Fruit fly (Drosophila melanogaster) whole organism, wandering third instar larva: Measurements from ENCODE around the gene CG7231.

Experiments used
- CG9705 ChIP-seq: fragments of 200-800 bp; sonication (Bioruptor generic); optimal IDR thresholded peaks from 2 replicates; lab custom pipeline; 2018; ENCODE audit warnings: missing biosample characterization, mild to moderate bottlenecking, missing genetic modification characterization
- CrebA ChIP-seq: fragments of 200-800 bp; sonication (Bioruptor generic); optimal IDR thresholded peaks from 2 replicates; lab custom pipeline; 2016; ENCODE audit warnings: missing biosample characterization, mild to moderate bottlenecking, missing genetic modification characterization, borderline replicate concordance
- Dfd ChIP-seq: fragments of >200 bp; optimal IDR thresholded peaks from 2 replicates; lab custom pipeline; 2017; ENCODE audit warnings: missing biosample characterization, missing genetic modification characterization
- HLH106 ChIP-seq: fragments of 200-800 bp; optimal IDR thresholded peaks from 3 replicates; lab custom pipeline; 2019; ENCODE audit warnings: missing biosample characterization, mild to moderate bottlenecking, missing genetic modification characterization, moderate library complexity
- Hr78 ChIP-seq: fragments of >200 bp; optimal IDR thresholded peaks from 2 replicates; lab custom pipeline; 2017; ENCODE audit warnings: missing biosample characterization, missing genetic modification characterization
- N ChIP-seq: fragments of >200 bp; optimal IDR thresholded peaks from 2 replicates; lab custom pipeline; 2018; ENCODE audit warnings: missing biosample characterization, missing external identifiers, missing genetic modification characterization
- OdsH ChIP-seq: fragments of 200-800 bp; sonication (Bioruptor generic); optimal IDR thresholded peaks from 2 replicates; lab custom pipeline; 2016; ENCODE audit warnings: missing biosample characterization, mild to moderate bottlenecking, missing genetic modification characterization
- br ChIP-seq: fragments of 200-800 bp; sonication (Bioruptor generic); optimal IDR thresholded peaks from 2 replicates; lab custom pipeline; 2016; ENCODE audit warnings: missing biosample characterization, missing genetic modification characterization
- foxo ChIP-seq, 2 experiments: fragments of 200-800 bp; sonication (Bioruptor generic); optimal IDR thresholded peaks; 2 replicates in 1 of 2; 3 replicates in 1 of 2; lab custom pipeline; 2016 to 2017; ENCODE audit warnings: missing biosample characterization in 2 of 2, missing genetic modification characterization in 2 of 2

DNA sequence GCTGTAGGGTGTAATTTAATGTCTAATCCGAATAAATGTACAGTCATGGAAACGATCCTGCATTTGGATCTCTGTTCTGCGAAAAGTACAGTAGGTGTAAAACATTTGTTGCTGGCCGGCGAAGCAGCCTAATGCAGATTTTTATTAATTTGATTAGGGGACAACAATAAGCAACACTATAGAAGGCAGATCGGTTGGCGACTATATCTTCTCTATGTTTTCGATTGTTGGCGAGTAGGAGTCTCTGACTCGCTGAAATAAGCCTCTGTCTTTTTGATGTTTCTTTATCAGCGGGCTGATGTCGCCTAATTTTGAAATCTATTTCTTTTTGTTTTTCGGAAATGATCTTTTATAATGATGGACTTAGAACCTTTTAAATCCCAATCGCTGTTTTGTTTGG, 46.4 kb downstream of the CG7231 start:
- no peak for TF ChIP-seq Hr78 (GFP tag; lab: Kevin White, UChicago)
- TF ChIP-seq HLH106 (tag; lab: Kevin White, UChicago) = no peak
- TF ChIP-seq OdsH (GFP tag; lab: Kevin White, UChicago) = no peak
- no peak for TF ChIP-seq foxo (GFP tag; optimal IDR thresholded peaks at IDR 0.05; lab: Kevin White, UChicago)
- TF ChIP-seq CG9705 (GFP tag; lab: Kevin White, UChicago) = no peak
- TF ChIP-seq CrebA = no peak
- no peak for TF ChIP-seq br (GFP tag; lab: Kevin White, UChicago)
- TF ChIP-seq Dfd (GFP tag; lab: Kevin White, UChicago) = no peak
- TF ChIP-seq N (GFP tag; lab: Kevin White, UChicago) = no peak
